Fruit fly (Drosophila melanogaster): Measurements from ENCODE around the gene CG33337.

CG33337 gene

DNA sequence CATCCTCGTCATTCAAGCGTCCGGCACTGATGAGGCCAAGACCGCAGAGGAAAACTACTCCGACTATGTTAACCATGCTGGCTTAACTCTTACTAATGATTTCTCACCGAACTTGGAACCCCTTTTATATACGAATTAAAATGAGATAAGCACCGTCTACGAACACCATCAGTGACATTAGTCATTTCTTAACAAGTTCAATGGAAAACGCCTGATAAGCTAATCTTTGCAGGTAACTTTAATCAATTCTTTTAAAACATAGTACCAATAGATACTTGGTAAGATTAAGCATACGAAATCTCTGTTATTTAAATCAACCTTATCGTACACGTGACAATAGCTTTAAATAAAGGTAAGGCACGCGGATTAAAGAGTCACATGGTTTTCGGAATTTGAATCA, 2.9 kb downstream of the CG33337 start, which contains the start of gene CG10182:
TSS of gene CG10182 (minus strand) at position 101 of the 400 bp plus-strand sequence.
- TF ChIP-seq Dll (optimal IDR thresholded peaks at IDR 0.05) = no peak
- no peak for TF ChIP-seq usp (GFP tag; optimal IDR thresholded peaks at IDR 0.05)
- no peak for TF ChIP-seq psq (optimal IDR thresholded peaks at IDR 0.05)
- no peak for TF ChIP-seq pan (optimal IDR thresholded peaks at IDR 0.05)
- TF ChIP-seq CG8478 (optimal IDR thresholded peaks at IDR 0.05) = no peak
- TF ChIP-seq EcR (GFP tag; optimal IDR thresholded peaks at IDR 0.05) = no peak

DNA sequence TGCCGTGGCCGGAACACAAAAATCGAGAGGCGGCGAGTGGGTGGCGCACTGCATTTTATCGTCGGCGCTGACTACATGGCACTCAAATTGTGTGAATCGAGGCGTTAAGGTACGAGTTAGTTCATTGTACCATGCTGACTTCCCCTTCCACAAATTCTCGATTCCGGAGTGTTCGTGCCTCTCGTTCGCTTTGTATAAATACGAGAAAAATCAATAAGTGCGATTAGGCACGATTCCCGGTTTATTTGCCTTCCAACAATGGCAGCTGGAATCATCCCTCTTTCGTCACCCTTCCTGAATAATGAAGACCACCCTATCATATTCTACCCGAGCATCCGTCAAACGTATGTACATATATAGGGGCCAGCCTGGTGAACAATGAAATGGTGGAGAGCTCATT, 16.0 kb downstream of the CG33337 start:
- no peak for TF ChIP-seq psq (optimal IDR thresholded peaks at IDR 0.05)
- no peak for TF ChIP-seq pan (optimal IDR thresholded peaks at IDR 0.05)
- TF ChIP-seq Dll (optimal IDR thresholded peaks at IDR 0.05) = no peak
- no peak for TF ChIP-seq usp (GFP tag; optimal IDR thresholded peaks at IDR 0.05)
- TF ChIP-seq CG8478 (optimal IDR thresholded peaks at IDR 0.05) = no peak
- no peak for TF ChIP-seq EcR (GFP tag; optimal IDR thresholded peaks at IDR 0.05)

DNA sequence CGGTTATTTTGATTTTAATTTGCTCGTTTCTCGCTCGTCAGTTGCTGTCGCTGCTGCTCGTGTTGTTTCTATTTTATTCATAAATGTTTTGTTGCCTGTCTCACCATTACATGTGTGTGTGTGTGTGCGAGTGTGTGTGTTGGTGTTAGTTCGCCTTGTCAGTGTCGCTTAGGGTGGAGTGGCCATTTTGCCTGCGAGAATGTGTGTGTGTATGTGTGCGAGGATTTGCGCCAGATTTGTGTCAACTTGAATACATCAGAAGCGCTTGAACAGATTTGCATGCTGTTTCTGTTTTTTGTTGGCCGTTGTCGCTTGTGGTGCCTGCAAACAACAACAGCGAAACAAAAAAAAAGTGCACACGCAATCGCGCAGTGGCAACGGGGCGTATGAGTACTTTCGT, 23.4 kb downstream of the CG33337 start:
- no peak for TF ChIP-seq psq (optimal IDR thresholded peaks at IDR 0.05)
- no peak for TF ChIP-seq pan (optimal IDR thresholded peaks at IDR 0.05)
- no peak for TF ChIP-seq Dll (optimal IDR thresholded peaks at IDR 0.05)
- no peak for TF ChIP-seq usp (GFP tag; optimal IDR thresholded peaks at IDR 0.05)
- no peak for TF ChIP-seq EcR (GFP tag; optimal IDR thresholded peaks at IDR 0.05)
- TF ChIP-seq CG8478 (optimal IDR thresholded peaks at IDR 0.05) = no peak

DNA sequence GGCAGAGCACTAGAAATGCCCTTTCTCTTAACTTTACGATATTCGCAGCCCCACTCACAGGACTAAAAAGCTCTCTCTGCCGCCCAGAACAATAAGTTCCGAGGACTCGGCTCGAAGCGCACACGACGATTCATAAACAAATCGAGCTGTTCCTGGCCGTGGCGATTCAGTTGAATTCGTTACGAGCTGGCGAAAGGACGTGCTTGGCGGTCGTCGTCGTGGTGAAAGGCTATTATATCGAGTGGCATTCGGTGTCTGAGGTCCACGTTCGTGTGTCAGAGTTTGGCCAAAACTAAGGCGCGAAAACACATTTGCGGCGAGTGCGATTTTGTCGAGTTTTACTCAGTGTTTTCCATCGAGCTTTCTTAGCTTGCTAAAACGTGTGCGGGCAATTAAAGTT, 35.3 kb downstream of the CG33337 start, which contains the start of gene beat-IV:
TSS of gene beat-IV (plus strand) at position 169 of the 400 bp plus-strand sequence.
- no peak for TF ChIP-seq Dll (optimal IDR thresholded peaks at IDR 0.05)
- TF ChIP-seq pan (optimal IDR thresholded peaks at IDR 0.05) = no peak
- no peak for TF ChIP-seq EcR (GFP tag; optimal IDR thresholded peaks at IDR 0.05)
- no peak for TF ChIP-seq psq (optimal IDR thresholded peaks at IDR 0.05)
- no peak for TF ChIP-seq usp (GFP tag; optimal IDR thresholded peaks at IDR 0.05)
- no peak for TF ChIP-seq CG8478 (optimal IDR thresholded peaks at IDR 0.05)

DNA sequence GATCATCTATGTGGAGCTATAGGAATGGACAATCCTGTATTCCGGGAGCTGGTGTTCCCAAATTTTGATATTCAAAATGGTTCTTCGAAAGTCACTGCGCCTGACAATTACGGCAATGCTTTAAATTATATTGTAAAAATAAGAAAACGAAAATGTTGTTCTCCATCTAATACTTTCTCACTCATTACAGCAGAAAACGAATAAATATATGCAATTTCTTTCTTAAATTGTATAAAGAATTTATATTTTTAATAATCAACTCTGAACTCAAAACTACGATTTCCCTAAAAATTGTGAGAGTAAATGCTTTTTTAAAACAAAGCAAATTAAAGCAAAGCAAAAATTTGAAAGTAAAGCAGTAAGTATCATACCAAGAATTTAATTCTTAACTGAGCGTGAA, 35.7 kb downstream of the CG33337 start, which contains the start of gene CG10164:
TSS of gene CG10164 (minus strand) at position 101 of the 400 bp plus-strand sequence.
- TF ChIP-seq pan (optimal IDR thresholded peaks at IDR 0.05) = no peak
- TF ChIP-seq EcR (GFP tag; optimal IDR thresholded peaks at IDR 0.05) = no peak
- no peak for TF ChIP-seq psq (optimal IDR thresholded peaks at IDR 0.05)
- TF ChIP-seq CG8478 (optimal IDR thresholded peaks at IDR 0.05) = no peak
- no peak for TF ChIP-seq usp (GFP tag; optimal IDR thresholded peaks at IDR 0.05)
- TF ChIP-seq Dll (optimal IDR thresholded peaks at IDR 0.05) = no peak
